Fruit fly (Drosophila melanogaster) whole organism, embryonic: ENCODE data around the gene CG42237.

ENCODE experiments used
- CG11247 ChIP-seq: fragments of 200-800 bp; sonication (Bioruptor generic); IDR thresholded peaks from 2 replicates; pipeline ENCODE4 v1.3.6; 2022; ENCODE audit warnings: missing biosample characterization, missing genetic modification characterization
- CG12155 ChIP-seq: fragments of 200-800 bp; sonication (Bioruptor generic); optimal IDR thresholded peaks from 3 replicates; lab custom pipeline; 2016; ENCODE audit warnings: missing biosample characterization, missing genetic modification characterization
- CG12299 ChIP-seq: fragments of 200-800 bp; sonication (Bioruptor generic); optimal IDR thresholded peaks from 2 replicates; lab custom pipeline; 2018; ENCODE audit warnings: missing biosample characterization, mild to moderate bottlenecking, missing genetic modification characterization
- CG12769 ChIP-seq: fragments of 200-800 bp; sonication (Bioruptor generic); optimal IDR thresholded peaks from 2 replicates; lab custom pipeline; 2019; ENCODE audit warnings: missing biosample characterization, mild to moderate bottlenecking, missing genetic modification characterization, moderate library complexity
- CG13424 ChIP-seq: fragments of 200-800 bp; sonication (Bioruptor generic); optimal IDR thresholded peaks from 2 replicates; lab custom pipeline; 2019; ENCODE audit warnings: missing biosample characterization, mild to moderate bottlenecking, missing genetic modification characterization, moderate library complexity
- CG13624 ChIP-seq: fragments of 200-800 bp; sonication (Bioruptor generic); optimal IDR thresholded peaks from 2 replicates; lab custom pipeline; 2016; ENCODE audit warnings: missing biosample characterization, missing genetic modification characterization
- CG15696 ChIP-seq: fragments of 200-800 bp; sonication (Bioruptor generic); optimal IDR thresholded peaks from 2 replicates; lab custom pipeline; 2019; ENCODE audit warnings: missing biosample characterization, mild to moderate bottlenecking, missing genetic modification characterization, moderate library complexity
- CG16813 ChIP-seq: fragments of 200-800 bp; sonication (Bioruptor generic); IDR thresholded peaks from 3 replicates; pipeline ENCODE4 v1.3.6; 2022; ENCODE audit warnings: missing biosample characterization, missing genetic modification characterization; ENCODE audit not compliant: partially characterized antibody
- CG16815 ChIP-seq: fragments of 200-800 bp; sonication (Bioruptor generic); optimal IDR thresholded peaks from 3 replicates; lab custom pipeline; 2017; ENCODE audit warnings: missing biosample characterization, mild to moderate bottlenecking, missing genetic modification characterization
- CG17912 ChIP-seq: fragments of 200-800 bp; sonication (Bioruptor generic); optimal IDR thresholded peaks from 2 replicates; lab custom pipeline; 2018; ENCODE audit warnings: missing biosample characterization, mild to moderate bottlenecking, missing genetic modification characterization
- CG3065 ChIP-seq: fragments of 200-800 bp; sonication (Bioruptor generic); optimal IDR thresholded peaks from 2 replicates; lab custom pipeline; 2016; ENCODE audit warnings: missing biosample characterization, missing genetic modification characterization
- CG34224 ChIP-seq: fragments of 200-800 bp; sonication (Bioruptor generic); IDR thresholded peaks from 3 replicates; pipeline ENCODE4 v1.3.6; 2022; ENCODE audit warnings: missing biosample characterization, missing genetic modification characterization; ENCODE audit not compliant: partially characterized antibody
- CG4730 ChIP-seq: fragments of 200-800 bp; sonication (Bioruptor generic); IDR thresholded peaks from 2 replicates; pipeline ENCODE4 v1.3.6; 2022; ENCODE audit warnings: missing biosample characterization, missing genetic modification characterization
- CG6272 ChIP-seq: fragments of 200-800 bp; sonication (Bioruptor generic); IDR thresholded peaks from 2 replicates; pipeline ENCODE4 v1.3.6; 2022; ENCODE audit warnings: missing biosample characterization, missing genetic modification characterization
- CG6689 ChIP-seq: fragments of 200-800 bp; sonication (Bioruptor generic); IDR thresholded peaks from 2 replicates; pipeline ENCODE4 v1.3.6; 2022; ENCODE audit warnings: missing biosample characterization, missing genetic modification characterization
- CG6813 ChIP-seq: fragments of 200-800 bp; sonication (Bioruptor generic); optimal IDR thresholded peaks from 2 replicates; lab custom pipeline; 2017; ENCODE audit warnings: missing biosample characterization, missing genetic modification characterization, mild to moderate bottlenecking, moderate library complexity, missing genetic modification reagents
- CG8944 ChIP-seq: fragments of 200-800 bp; sonication (Bioruptor generic); optimal IDR thresholded peaks from 3 replicates; lab custom pipeline; 2016; ENCODE audit warnings: missing biosample characterization, missing genetic modification characterization
- Dp ChIP-seq: fragments of 200-800 bp; sonication (Bioruptor generic); optimal IDR thresholded peaks from 2 replicates; lab custom pipeline; 2018; ENCODE audit warnings: missing biosample characterization, mild to moderate bottlenecking, missing genetic modification characterization, moderate library complexity
- E2f1 ChIP-seq: fragments of 200-800 bp; sonication (Bioruptor generic); IDR thresholded peaks from 2 replicates; pipeline ENCODE4 v1.3.6; 2022; ENCODE audit warnings: missing biosample characterization, missing genetic modification characterization
- Fer1 ChIP-seq: fragments of 200-800 bp; sonication (Bioruptor generic); optimal IDR thresholded peaks from 2 replicates; lab custom pipeline; 2017; ENCODE audit warnings: missing biosample characterization, mild to moderate bottlenecking, missing genetic modification characterization
- HHEX ChIP-seq: fragments of 200-800 bp; sonication (Bioruptor generic); optimal IDR thresholded peaks from 3 replicates; lab custom pipeline; 2017; ENCODE audit warnings: missing biosample characterization, mild to moderate bottlenecking, missing genetic modification characterization, missing genetic modification reagents
- Hey ChIP-seq: fragments of 200-800 bp; sonication (Bioruptor generic); optimal IDR thresholded peaks from 3 replicates; lab custom pipeline; 2018; ENCODE audit warnings: missing biosample characterization, mild to moderate bottlenecking, missing genetic modification characterization
- Poxn ChIP-seq: fragments of 200-800 bp; sonication (Bioruptor generic); IDR thresholded peaks from 2 replicates; pipeline ENCODE4 v1.3.6; 2022; ENCODE audit warnings: missing biosample characterization, missing genetic modification characterization
- Six4 ChIP-seq: fragments of 200-800 bp; sonication (Bioruptor generic); optimal IDR thresholded peaks from 2 replicates; lab custom pipeline; 2016; ENCODE audit warnings: missing biosample characterization, missing genetic modification characterization
- Trl ChIP-seq, 3 experiments: fragments of >200 bp in 2 of 3; fragments of 200-800 bp in 1 of 3; sonication (Bioruptor generic) in 1 of 3; optimal IDR thresholded peaks; 2 replicates in 1 of 3; 3 replicates in 2 of 3; lab custom pipeline; 2016 to 2017; ENCODE audit warnings: missing biosample characterization in 1 of 3, missing genetic modification characterization in 1 of 3
- al ChIP-seq: fragments of 200-800 bp; sonication (Bioruptor generic); IDR thresholded peaks from 2 replicates; pipeline ENCODE4 v1.3.6; 2022; ENCODE audit warnings: missing biosample characterization, missing genetic modification characterization
- amos ChIP-seq: fragments of 200-800 bp; sonication (Bioruptor generic); IDR thresholded peaks from 2 replicates; pipeline ENCODE4 v1.3.6; 2022; ENCODE audit warnings: missing biosample characterization, missing genetic modification characterization; ENCODE audit not compliant: partially characterized antibody
- crc ChIP-seq: fragments of 200-800 bp; sonication (Bioruptor generic); optimal IDR thresholded peaks from 2 replicates; lab custom pipeline; 2016; ENCODE audit warnings: missing biosample characterization, missing genetic modification characterization
- dm ChIP-seq: fragments of 200-800 bp; sonication (Bioruptor generic); optimal IDR thresholded peaks from 3 replicates; lab custom pipeline; 2016; ENCODE audit warnings: missing biosample characterization, missing genetic modification characterization
- dysf ChIP-seq: fragments of 200-800 bp; sonication (Bioruptor generic); IDR thresholded peaks from 3 replicates; pipeline ENCODE4 v1.3.6; 2022; ENCODE audit warnings: missing biosample characterization, missing genetic modification characterization
- ewg ChIP-seq: fragments of 200-800 bp; sonication (Bioruptor generic); optimal IDR thresholded peaks from 3 replicates; lab custom pipeline; 2017; ENCODE audit warnings: mild to moderate bottlenecking, missing biosample characterization, missing genetic modification reagents, missing genetic modification characterization
- fru ChIP-seq: fragments of >200 bp; optimal IDR thresholded peaks from 2 replicates; lab custom pipeline; 2017
- hb ChIP-seq: fragments of 200-800 bp; sonication (Bioruptor generic); IDR thresholded peaks from 3 replicates; pipeline ENCODE4 v1.3.6; 2022; ENCODE audit warnings: missing biosample characterization, missing genetic modification characterization; ENCODE audit not compliant: partially characterized antibody
- hbn ChIP-seq: fragments of 200-800 bp; sonication (Bioruptor generic); IDR thresholded peaks from 2 replicates; pipeline ENCODE4 v1.3.6; 2022; ENCODE audit warnings: missing biosample characterization, missing genetic modification characterization; ENCODE audit not compliant: partially characterized antibody
- hkb ChIP-seq, 2 experiments: fragments of 200-800 bp in 1 of 2; fragments of >200 bp in 1 of 2; sonication (Bioruptor generic) in 1 of 2; IDR thresholded peaks in 1 of 2; optimal IDR thresholded peaks in 1 of 2; 2 replicates each; pipeline versions ENCODE4 v1.3.6 to Lab custom; 2017 to 2022; ENCODE audit warnings: missing biosample characterization in 1 of 2, missing genetic modification characterization in 1 of 2
- maf-S ChIP-seq: fragments of 200-800 bp; sonication (Bioruptor generic); optimal IDR thresholded peaks from 2 replicates; lab custom pipeline; 2016; ENCODE audit warnings: missing biosample characterization, missing genetic modification characterization
- mam ChIP-seq: fragments of 200-800 bp; sonication (Bioruptor generic); optimal IDR thresholded peaks from 3 replicates; lab custom pipeline; 2016; ENCODE audit warnings: missing biosample characterization, missing genetic modification characterization
- odd ChIP-seq: fragments of 200-800 bp; sonication (Bioruptor generic); optimal IDR thresholded peaks from 2 replicates; lab custom pipeline; 2017; ENCODE audit warnings: missing biosample characterization, mild to moderate bottlenecking, missing genetic modification characterization
- pzg ChIP-seq: fragments of 200-800 bp; sonication (Bioruptor generic); optimal IDR thresholded peaks from 3 replicates; lab custom pipeline; 2018; ENCODE audit warnings: missing biosample characterization, mild to moderate bottlenecking, missing genetic modification characterization, moderate library complexity
- rib ChIP-seq: fragments of 200-800 bp; sonication (Bioruptor generic); IDR thresholded peaks from 2 replicates; pipeline ENCODE4 v1.3.6; 2022; ENCODE audit warnings: missing biosample characterization, missing genetic modification characterization
- run ChIP-seq: fragments of 200-800 bp; sonication (Bioruptor generic); optimal IDR thresholded peaks from 3 replicates; lab custom pipeline; 2018; ENCODE audit warnings: missing biosample characterization, mild to moderate bottlenecking, missing genetic modification characterization
- schlank ChIP-seq: fragments of 200-800 bp; sonication (Bioruptor generic); optimal IDR thresholded peaks from 2 replicates; lab custom pipeline; 2018; ENCODE audit warnings: missing biosample characterization, mild to moderate bottlenecking, missing genetic modification characterization
- sd ChIP-seq: fragments of 200-800 bp; sonication (Bioruptor generic); optimal IDR thresholded peaks from 3 replicates; lab custom pipeline; 2018; ENCODE audit warnings: missing biosample characterization, mild to moderate bottlenecking, missing genetic modification characterization, moderate library complexity
- shn ChIP-seq: fragments of 200-800 bp; sonication (Bioruptor generic); optimal IDR thresholded peaks from 3 replicates; lab custom pipeline; 2016; ENCODE audit warnings: missing biosample characterization, missing genetic modification characterization
- slp2 ChIP-seq: fragments of 200-800 bp; sonication (Bioruptor generic); optimal IDR thresholded peaks from 2 replicates; lab custom pipeline; 2016; ENCODE audit warnings: missing biosample characterization, missing genetic modification characterization
- so ChIP-seq: fragments of 200-800 bp; sonication (Bioruptor generic); IDR thresholded peaks from 3 replicates; pipeline ENCODE4 v1.3.6; 2022; ENCODE audit warnings: missing biosample characterization, missing genetic modification characterization
- tio ChIP-seq: fragments of 200-800 bp; sonication (Bioruptor generic); optimal IDR thresholded peaks from 2 replicates; lab custom pipeline; 2017; ENCODE audit warnings: missing biosample characterization, missing genetic modification characterization, inconsistent platforms
- tna ChIP-seq: fragments of 200-800 bp; sonication (Bioruptor generic); IDR thresholded peaks from 2 replicates; pipeline ENCODE4 v1.3.6; 2022; ENCODE audit warnings: missing biosample characterization, missing genetic modification characterization; ENCODE audit not compliant: partially characterized antibody
- toy ChIP-seq: fragments of 200-800 bp; sonication (Bioruptor generic); IDR thresholded peaks from 2 replicates; pipeline ENCODE4 v1.3.6; 2022; ENCODE audit warnings: missing biosample characterization, missing genetic modification characterization

Gene CG42237

DNA sequence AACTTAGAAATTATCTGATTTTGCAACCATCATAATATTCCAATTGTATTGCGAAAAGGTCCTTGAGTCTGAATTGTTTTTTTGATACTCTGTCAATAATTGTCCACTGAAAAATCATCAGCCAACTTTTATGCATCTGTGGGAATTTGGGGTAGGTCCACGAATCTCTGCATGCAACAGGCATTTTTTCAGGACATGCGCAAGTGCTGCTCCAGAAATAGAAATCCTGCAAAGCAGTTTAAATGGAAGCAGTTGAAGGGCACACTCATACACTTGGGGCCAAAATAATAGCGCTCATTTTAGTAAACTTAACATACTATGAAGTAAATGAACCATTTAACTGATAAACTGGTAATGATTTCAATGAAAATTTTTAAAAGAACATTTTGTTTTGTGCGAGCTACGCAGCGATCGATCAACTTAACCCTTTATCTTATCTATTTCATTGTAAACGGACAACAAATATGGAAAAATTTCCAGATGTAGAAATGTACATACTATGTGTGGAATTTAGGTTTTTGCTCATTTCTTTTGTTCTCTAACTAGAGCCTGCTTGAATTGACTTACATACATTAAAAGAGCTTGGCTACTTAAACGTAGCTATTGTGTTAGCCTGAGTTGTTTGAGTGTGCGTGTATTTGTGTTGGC is 15.4 kb downstream of the CG42237 start (continued):
- TF ChIP-seq Fer1 (GFP tag; lab: Kevin White, UChicago) (peak; percentile 83), dm (no peak), CG6813 (GFP tag; lab: Kevin White, UChicago) (peak; percentile 1), CG6272 (GFP tag; lab: Robert Waterston, UW) (no peak), Hey (tag; lab: Kevin White, UChicago) (no peak), Trl (optimal IDR thresholded peaks at IDR 0.05; lab: Kevin White, UChicago) (no peak), Trl (GFP tag; optimal IDR thresholded peaks at IDR 0.05; lab: Kevin White, UChicago) (peak; percentile 23), toy (GFP tag; lab: Robert Waterston, UW) (no peak), CG12299 (no peak), slp2 (peak; percentile 71), pzg (no peak), CG16813 (GFP tag; lab: Robert Waterston, UW) (no peak), CG13624 (GFP tag; lab: Kevin White, UChicago) (peak; percentile 58), CG6689 (GFP tag; lab: Robert Waterston, UW) (peak; percentile 62), CG15696 (tag; lab: Kevin White, UChicago) (peak; percentile 74), hbn (no peak), schlank (tag; lab: Kevin White, UChicago) (peak; percentile 56), tna (GFP tag; lab: Robert Waterston, UW) (no peak), Six4 (peak; percentile 61), CG4730 (GFP tag; lab: Robert Waterston, UW) (no peak), CG3065 (GFP tag; lab: Kevin White, UChicago) (no peak), crc (peak; percentile 51), shn (GFP tag; lab: Kevin White, UChicago) (peak; percentile 55), sd (tag; lab: Kevin White, UChicago) (peak; percentile 69), tio (peak; percentile 78), CG8944 (GFP tag; lab: Kevin White, UChicago) (peak; percentile 62), Poxn (GFP tag; lab: Robert Waterston, UW) (no peak), CG13424 (peak; percentile 83), rib (GFP tag; lab: Robert Waterston, UW) (no peak), amos (no peak), hb (GFP tag; lab: Robert Waterston, UW) (no peak), so (GFP tag; lab: Robert Waterston, UW) (peak; percentile 34; the same call in 1 of the 3 replicates), al (GFP tag; lab: Robert Waterston, UW) (no peak), CG11247 (GFP tag; lab: Robert Waterston, UW) (no peak), fru (lab: Kevin White, UChicago) (no peak), CG17912 (GFP tag; lab: Kevin White, UChicago) (peak; percentile 16), mam (GFP tag; lab: Kevin White, UChicago) (peak; percentile 57), E2f1 (GFP tag; lab: Robert Waterston, UW) (peak; percentile 58), HHEX (GFP tag; lab: Kevin White, UChicago) (peak; percentile 70), CG34224 (GFP tag; lab: Robert Waterston, UW) (no peak), ewg (GFP tag; lab: Kevin White, UChicago) (peak; percentile 96), Dp (GFP tag; lab: Kevin White, UChicago) (no peak), run (tag; lab: Kevin White, UChicago) (peak; percentile 19), CG12155 (GFP tag; lab: Kevin White, UChicago) (peak; percentile 39), CG12769 (tag; lab: Kevin White, UChicago) (peak; percentile 50), maf-S (GFP tag; lab: Kevin White, UChicago) (peak; percentile 41), CG16815 (GFP tag; lab: Kevin White, UChicago) (peak; percentile 61), odd (GFP tag; lab: Kevin White, UChicago) (peak; percentile 80), dysf (GFP tag; lab: Robert Waterston, UW) (peak; percentile 56; the same call in 2 of the 3 replicates), hkb (optimal IDR thresholded peaks at IDR 0.05; lab: Kevin White, UChicago) (no peak), hkb (GFP tag; IDR thresholded peaks at IDR 0.05; lab: Robert Waterston, UW) (peak; percentile 70)
